Fruit fly (Drosophila melanogaster) whole organism: ENCODE results near the gene CG9503.

Experiments used
- CG8478 ChIP-seq: fragments of >200 bp; optimal IDR thresholded peaks from 2 replicates; lab custom pipeline; 2018; ENCODE audit warnings: inconsistent platforms
- usp ChIP-seq: fragments of >200 bp; optimal IDR thresholded peaks from 2 replicates; lab custom pipeline; 2017; ENCODE audit warnings: missing biosample characterization, missing genetic modification characterization, mixed read lengths

DNA sequence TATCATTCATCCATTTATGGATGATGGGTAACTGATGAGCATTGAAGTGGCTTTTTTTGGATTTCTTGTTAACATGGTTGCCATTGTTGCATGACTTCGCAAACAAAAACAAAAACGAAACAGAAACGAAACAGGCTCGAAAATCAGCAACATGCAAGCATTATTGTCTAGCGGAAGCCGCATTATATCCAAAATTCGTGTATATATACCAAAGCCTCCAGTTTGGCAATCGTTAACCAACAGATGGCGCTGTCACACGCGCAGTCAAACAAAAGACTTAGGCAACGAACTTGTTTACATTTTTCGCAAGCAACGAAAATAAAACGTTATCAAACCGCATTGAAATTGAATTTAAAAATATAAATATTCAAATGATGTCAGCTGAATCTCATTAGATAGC lies 44.4 kb downstream of the CG9503 start:
- TF ChIP-seq CG8478 (lab: Kevin White, UChicago) (no peak), usp (GFP tag; lab: Kevin White, UChicago) (no peak)
